Worm (Caenorhabditis elegans) whole organism, L4 larva: Measurements from ENCODE around the gene vrk-1.

Experiments used
- F10B5.3 ChIP-seq: sonication (generic microtip); optimal IDR thresholded peaks from 2 replicates; lab custom pipeline; 2016; ENCODE audit warnings: mild to moderate bottlenecking, missing genetic modification characterization, missing compliant biosample characterization
- R02D3.7 ChIP-seq: fragments of 150-350 bp; sonication (generic microtip); optimal IDR thresholded peaks from 3 replicates; lab custom pipeline; 2014; ENCODE audit warnings: missing biosample characterization, missing genetic modification characterization
- T26A8.4 ChIP-seq: fragments of 200-800 bp; sonication (Bioruptor generic); IDR thresholded peaks from 2 replicates; pipeline ENCODE4 v1.3.6; 2022; ENCODE audit warnings: missing genetic modification characterization, missing compliant biosample characterization
- Y48G9A.11 ChIP-seq: fragments of 200-800 bp; sonication (Bioruptor generic); IDR thresholded peaks from 2 replicates; pipeline ENCODE4 v1.3.6; 2022; ENCODE audit warnings: missing genetic modification reagents, missing genetic modification characterization, missing compliant biosample characterization
- ZK337.2 ChIP-seq: fragments of 200-800 bp; sonication (Bioruptor generic); IDR thresholded peaks from 2 replicates; pipeline ENCODE4 v1.3.6; 2022; ENCODE audit warnings: missing genetic modification reagents, missing genetic modification characterization, missing compliant biosample characterization
- aha-1 ChIP-seq: fragments of 150-350 bp; peaks from one replicate; lab custom pipeline; 2014; ENCODE audit warnings: missing biosample characterization, missing genetic modification characterization
- aly-2 ChIP-seq: sonication (generic microtip); optimal IDR thresholded peaks from 2 replicates; lab custom pipeline; 2018; ENCODE audit warnings: missing biosample characterization, missing genetic modification characterization
- attf-4 ChIP-seq: sonication (generic microtip); optimal IDR thresholded peaks from 3 replicates; lab custom pipeline; 2017; ENCODE audit warnings: missing biosample characterization, missing genetic modification characterization
- ces-1 ChIP-seq: fragments of 150-350 bp; sonication (generic microtip); optimal IDR thresholded peaks from 4 replicates; lab custom pipeline; 2014; ENCODE audit warnings: missing biosample characterization, missing genetic modification reagents, missing genetic modification characterization
- ctbp-1 ChIP-seq: fragments of 200-800 bp; sonication (Bioruptor generic); IDR thresholded peaks from 2 replicates; pipeline ENCODE4 v1.3.6; 2022; ENCODE audit warnings: missing genetic modification reagents, missing genetic modification characterization, missing compliant biosample characterization
- dmd-6 ChIP-seq: fragments of 200-800 bp; sonication (Bioruptor generic); IDR thresholded peaks from 2 replicates; pipeline ENCODE4 v1.3.6; 2022; ENCODE audit warnings: missing genetic modification reagents, missing genetic modification characterization, missing compliant biosample characterization
- dmd-9 ChIP-seq: fragments of 200-800 bp; sonication (Bioruptor generic); IDR thresholded peaks from 2 replicates; pipeline ENCODE4 v1.3.6; 2022; ENCODE audit warnings: missing genetic modification reagents, missing genetic modification characterization, missing compliant biosample characterization
- duxl-1 ChIP-seq: sonication (generic microtip); optimal IDR thresholded peaks from 2 replicates; lab custom pipeline; 2016; ENCODE audit warnings: mild to moderate bottlenecking, missing genetic modification characterization, moderate library complexity, missing compliant biosample characterization; ENCODE audit not compliant: poor library complexity
- dve-1 ChIP-seq: sonication (generic microtip); optimal IDR thresholded peaks from 2 replicates; lab custom pipeline; 2017; ENCODE audit warnings: antibody characterized with exemption, mild to moderate bottlenecking, missing genetic modification characterization, missing compliant biosample characterization; ENCODE audit not compliant: insufficient read depth
- egl-43 ChIP-seq: fragments of 200-800 bp; sonication (Bioruptor generic); IDR thresholded peaks from 2 replicates; pipeline ENCODE4 v1.3.6; 2022; ENCODE audit warnings: missing genetic modification reagents, missing genetic modification characterization, missing compliant biosample characterization
- fos-1 ChIP-seq: fragments of 150-350 bp; optimal IDR thresholded peaks from 2 replicates; lab custom pipeline; 2014; ENCODE audit warnings: missing biosample characterization, missing genetic modification characterization
- hlh-11 ChIP-seq: fragments of 200-800 bp; sonication (Bioruptor generic); optimal IDR thresholded peaks from 2 replicates; lab custom pipeline; 2018; ENCODE audit warnings: mild to moderate bottlenecking, missing genetic modification characterization, missing compliant biosample characterization
- hmg-1.1 ChIP-seq: fragments of 200-800 bp; sonication (Bioruptor generic); IDR thresholded peaks from 2 replicates; pipeline ENCODE4 v1.3.6; 2022; ENCODE audit warnings: missing genetic modification reagents, missing genetic modification characterization, missing compliant biosample characterization
- lin-1 ChIP-seq: fragments of 200-800 bp; sonication (Bioruptor generic); IDR thresholded peaks from 2 replicates; pipeline ENCODE4 v1.3.6; 2022; ENCODE audit warnings: missing genetic modification reagents, missing genetic modification characterization, missing compliant biosample characterization
- lin-38 ChIP-seq: fragments of 200-800 bp; sonication (Bioruptor generic); IDR thresholded peaks from 2 replicates; pipeline ENCODE4 v1.3.6; 2022; ENCODE audit warnings: missing genetic modification reagents, missing genetic modification characterization, missing compliant biosample characterization
- lin-39 ChIP-seq: fragments of 150-350 bp; optimal IDR thresholded peaks from 2 replicates; lab custom pipeline; 2014; ENCODE audit warnings: missing biosample characterization, missing genetic modification reagents, missing genetic modification characterization
- lir-3 ChIP-seq: sonication (generic microtip); optimal IDR thresholded peaks from 2 replicates; lab custom pipeline; 2016; ENCODE audit warnings: mild to moderate bottlenecking, missing genetic modification characterization, missing compliant biosample characterization
- madf-5 ChIP-seq, 2 experiments: fragments of 200-800 bp; sonication (Bioruptor generic); IDR thresholded peaks; 2 replicates each; pipeline ENCODE4 v1.3.6; 2022; ENCODE audit warnings: missing compliant biosample characterization in 2 of 2, missing genetic modification characterization in 2 of 2
- madf-9 ChIP-seq: fragments of 200-800 bp; sonication (Bioruptor generic); conservative IDR thresholded peaks from 2 replicates; pipeline ENCODE4 v1.3.6; 2022; ENCODE audit warnings: missing genetic modification reagents, missing genetic modification characterization, missing compliant biosample characterization
- mdt-29 ChIP-seq: fragments of 200-800 bp; sonication (Bioruptor generic); IDR thresholded peaks from 2 replicates; pipeline ENCODE4 v1.3.6; 2022; ENCODE audit warnings: missing genetic modification reagents, missing genetic modification characterization, missing compliant biosample characterization
- mep-1 ChIP-seq: fragments of 150-350 bp; sonication (generic microtip); optimal IDR thresholded peaks from 3 replicates; lab custom pipeline; 2014; ENCODE audit warnings: missing biosample characterization, missing genetic modification characterization
- mes-2 ChIP-seq: sonication (generic microtip); optimal IDR thresholded peaks from 2 replicates; lab custom pipeline; 2016; ENCODE audit warnings: missing genotype, mild to moderate bottlenecking, missing genetic modification characterization, missing compliant biosample characterization; ENCODE audit not compliant: poor library complexity, severe bottlenecking
- nhr-237 ChIP-seq: sonication (generic microtip); optimal IDR thresholded peaks from 2 replicates; lab custom pipeline; 2017; ENCODE audit warnings: missing biosample characterization, missing genetic modification characterization
- nhr-42 ChIP-seq: fragments of 200-800 bp; sonication (Bioruptor generic); IDR thresholded peaks from 2 replicates; pipeline ENCODE4 v1.3.6; 2022; ENCODE audit warnings: missing genetic modification characterization, missing compliant biosample characterization
- nhr-6 ChIP-seq: fragments of 150-350 bp; optimal IDR thresholded peaks from 2 replicates; lab custom pipeline; 2014; ENCODE audit warnings: missing biosample characterization, missing genetic modification characterization
- pha-4 ChIP-seq, 2 experiments: fragments of 150-350 bp in 1 of 2; fragments of 200-800 bp in 1 of 2; sonication (Bioruptor generic) in 1 of 2; IDR thresholded peaks in 1 of 2; optimal IDR thresholded peaks in 1 of 2; 2 replicates each; pipeline versions ENCODE4 v1.3.6 to Lab custom; 2014 to 2022; ENCODE audit warnings: missing genetic modification characterization in 2 of 2, missing genetic modification reagents in 2 of 2, missing biosample characterization in 1 of 2, missing compliant biosample characterization in 1 of 2
- php-3 ChIP-seq: fragments of 200-800 bp; sonication (Bioruptor generic); IDR thresholded peaks from 2 replicates; pipeline ENCODE4 v1.3.6; 2022; ENCODE audit warnings: missing genetic modification reagents, missing genetic modification characterization, missing compliant biosample characterization
- pqm-1 ChIP-seq: sonication (generic microtip); optimal IDR thresholded peaks from 2 replicates; lab custom pipeline; 2017; ENCODE audit warnings: missing biosample characterization, missing genetic modification characterization
- saeg-2 ChIP-seq: fragments of 200-800 bp; sonication (Bioruptor generic); IDR thresholded peaks from 2 replicates; pipeline ENCODE4 v1.3.6; 2022; ENCODE audit warnings: missing genetic modification reagents, missing genetic modification characterization, missing compliant biosample characterization
- skn-1 ChIP-seq: fragments of 150-350 bp; optimal IDR thresholded peaks from 2 replicates; lab custom pipeline; 2014; ENCODE audit warnings: missing biosample characterization, missing genetic modification characterization
- snpc-4 ChIP-seq: fragments of 150-350 bp; optimal IDR thresholded peaks from 2 replicates; lab custom pipeline; 2014; ENCODE audit warnings: missing biosample characterization, missing genetic modification characterization
- tra-1 ChIP-seq: fragments of 200-800 bp; sonication (Bioruptor generic); IDR thresholded peaks from 2 replicates; pipeline ENCODE4 v1.3.6; 2022; ENCODE audit warnings: missing genetic modification reagents, missing genetic modification characterization, missing compliant biosample characterization
- unc-62 ChIP-seq, 3 experiments: fragments of 150-350 bp in 1 of 3; sonication (generic microtip); optimal IDR thresholded peaks in 2 of 3; peaks in 1 of 3; 1 replicate in 1 of 3; 2 replicates in 2 of 3; lab custom pipeline; 2014 to 2017; ENCODE audit warnings: missing biosample characterization in 3 of 3, missing genetic modification characterization in 3 of 3, missing genetic modification reagents in 3 of 3, missing genotype in 1 of 3
- vab-7 ChIP-seq: fragments of 200-800 bp; sonication (Bioruptor generic); IDR thresholded peaks from 2 replicates; pipeline ENCODE4 v1.3.6; 2022; ENCODE audit warnings: missing genetic modification reagents, missing genetic modification characterization, missing compliant biosample characterization
- zag-1 ChIP-seq: fragments of 150-350 bp; optimal IDR thresholded peaks from 2 replicates; lab custom pipeline; 2014; ENCODE audit warnings: missing biosample characterization, missing genetic modification characterization
- zfp-2 ChIP-seq: sonication (generic microtip); optimal IDR thresholded peaks from 2 replicates; lab custom pipeline; 2016; ENCODE audit warnings: mild to moderate bottlenecking, missing genetic modification characterization, missing compliant biosample characterization
- zfp-3 ChIP-seq: fragments of 200-800 bp; sonication (Bioruptor generic); conservative IDR thresholded peaks from 2 replicates; pipeline ENCODE4 v1.3.6; 2022; ENCODE audit warnings: missing genetic modification reagents, missing genetic modification characterization, missing compliant biosample characterization

Gene vrk-1

DNA sequence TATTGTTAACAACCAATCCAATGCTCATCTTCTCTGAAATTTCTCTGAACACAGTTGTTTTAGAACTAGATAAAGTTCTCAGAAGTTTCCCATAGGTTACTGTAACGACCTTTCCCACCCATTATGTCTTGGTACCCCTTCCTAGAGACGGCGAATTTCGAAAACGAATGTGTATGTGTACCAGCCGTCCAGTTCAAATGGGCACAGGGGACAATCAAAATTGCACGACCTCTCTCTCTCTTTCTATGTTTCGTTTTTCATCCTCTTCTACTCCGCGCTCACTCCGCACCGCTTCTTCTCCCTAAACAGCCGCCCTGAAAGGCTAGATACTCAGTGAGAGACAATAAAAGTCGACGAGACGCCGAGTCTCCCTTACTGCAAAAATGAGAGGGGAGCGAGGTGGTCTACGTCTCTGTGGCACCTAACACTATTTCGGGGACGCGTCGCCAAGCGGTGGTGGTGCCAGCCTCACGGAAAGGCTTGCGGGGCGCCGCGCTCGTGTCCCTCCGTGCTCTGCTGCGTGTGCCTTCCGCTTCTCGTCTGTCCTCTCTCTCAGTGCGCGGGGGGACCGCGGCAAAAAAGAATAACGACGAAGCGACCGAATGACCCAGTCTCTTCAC is 20.2 kb upstream of the vrk-1 start (continued):
- TF ChIP-seq lin-1 (GFP tag; lab: Robert Waterston, UW): peak; percentile 68; the same call in 1 of the 2 replicates
- TF ChIP-seq madf-9 (GFP tag; lab: Robert Waterston, UW): peak; percentile 98
- no peak for TF ChIP-seq madf-5 (GFP tag; IDR thresholded peaks at IDR 0.05; lab: Robert Waterston, UW)
- no peak for TF ChIP-seq nhr-42
- TF ChIP-seq, all 104 proteins: peak for 33

DNA sequence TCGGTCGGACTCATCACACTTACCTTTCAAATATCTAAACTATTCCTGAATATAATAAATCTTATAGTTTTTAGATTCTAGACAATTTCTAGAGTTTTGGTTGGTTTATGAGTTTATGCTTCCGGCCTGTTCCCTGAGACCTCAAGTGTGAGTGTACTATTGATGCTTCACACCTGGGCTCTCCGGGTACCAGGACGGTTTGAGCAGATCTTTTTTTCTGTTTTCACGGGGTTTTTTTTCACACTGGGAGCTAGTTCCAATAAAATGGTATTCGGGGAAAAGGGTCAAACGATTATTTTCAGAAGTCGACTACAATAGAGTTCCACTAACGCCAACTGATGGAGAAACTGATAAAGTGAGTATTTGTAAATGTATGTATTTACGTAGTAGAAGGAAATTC is 19.6 kb upstream of the vrk-1 start:
- TF ChIP-seq attf-4: no peak
- TF ChIP-seq aha-1 (tag; lab: Kevin White, UChicago): peak; percentile 96

DNA sequence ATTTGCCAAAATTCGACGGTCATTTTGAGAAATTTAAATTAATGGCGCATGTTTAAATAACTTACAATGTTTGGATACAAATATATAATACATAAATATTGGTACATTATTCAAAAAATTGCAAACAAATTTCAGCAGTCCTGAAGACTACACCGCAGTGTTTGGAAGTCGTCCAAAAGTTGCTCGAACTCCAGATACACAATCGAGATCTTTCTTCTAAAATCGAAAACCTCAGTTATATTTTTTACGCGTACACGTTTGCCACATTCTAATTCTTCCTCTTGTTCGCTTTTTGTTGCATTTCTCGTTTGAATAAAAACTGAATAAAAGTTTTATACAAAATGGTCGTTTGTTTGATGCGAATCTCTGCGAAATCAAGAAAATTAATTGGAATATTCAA is 17.5 kb upstream of the vrk-1 start, which contains the start of gene tsp-18:
TSS of gene tsp-18 (plus strand) at position 301 of the 400 bp plus-strand sequence.
- TF ChIP-seq vab-7 (GFP tag; lab: Robert Waterston, UW) (no peak), mep-1 (tag; lab: Kevin White, UChicago) (no peak), aha-1 (tag; lab: Kevin White, UChicago) (peak; percentile 64), tra-1 (GFP tag; lab: Robert Waterston, UW) (no peak), aly-2 (no peak), ces-1 (GFP tag; lab: Kevin White, UChicago) (no peak), zfp-3 (GFP tag; lab: Robert Waterston, UW) (no peak), lir-3 (no peak)

DNA sequence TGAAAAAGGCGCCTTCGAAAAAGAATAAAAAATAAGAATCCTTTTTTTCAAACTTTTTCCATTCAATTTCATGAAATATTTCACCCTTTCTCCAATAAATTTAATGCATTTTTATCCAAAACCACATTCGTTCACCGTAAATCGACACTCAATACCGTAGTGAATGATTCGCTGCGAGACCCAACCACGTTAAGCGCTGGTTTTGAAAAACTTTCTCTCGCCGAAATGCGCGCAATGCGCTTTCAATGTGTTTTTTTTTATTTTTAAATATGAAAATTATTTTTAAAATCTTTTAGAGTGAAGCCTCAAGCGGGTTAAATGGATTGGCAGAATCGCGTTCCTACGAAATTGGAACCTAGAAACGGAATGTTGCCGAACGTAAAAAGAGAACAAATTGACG is 15.5 kb upstream of the vrk-1 start, which contains the start of gene F59G1.8:
TSS of gene F59G1.8 (plus strand) at position 293 of the 400 bp plus-strand sequence.
- TF ChIP-seq R02D3.7 (tag; lab: Kevin White, UChicago): peak; percentile 49
- no peak for TF ChIP-seq hmg-1.1 (GFP tag; lab: Robert Waterston, UW)

DNA sequence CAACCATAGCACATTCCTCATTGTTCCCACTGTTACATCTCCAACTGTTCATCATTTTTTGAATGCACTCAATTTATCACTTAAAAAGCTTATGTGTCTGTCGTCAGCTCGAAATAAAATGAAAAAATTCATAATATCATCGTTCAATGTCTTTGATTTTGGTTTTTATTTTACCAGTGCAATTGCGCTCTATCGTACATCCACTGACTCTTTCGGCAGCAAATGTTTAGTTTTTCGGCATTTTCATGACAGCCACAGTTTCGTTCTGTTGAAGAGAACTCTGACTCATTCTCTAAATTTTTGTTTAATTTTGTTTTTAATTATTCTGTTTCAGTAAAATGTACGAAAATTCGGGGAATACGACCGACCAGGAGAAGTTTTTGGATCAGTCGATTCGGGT is 14.3 kb upstream of the vrk-1 start, which contains the start of gene vps-35:
TSS of gene vps-35 (plus strand) at position 335 of the 400 bp plus-strand sequence.
- no peak for TF ChIP-seq Y48G9A.11 (GFP tag; lab: Robert Waterston, UW)
- TF ChIP-seq dmd-9 (GFP tag; lab: Robert Waterston, UW): no peak
- no peak for TF ChIP-seq egl-43
- TF ChIP-seq F10B5.3: no peak
- TF ChIP-seq zag-1 (tag; lab: Kevin White, UChicago): no peak
- TF ChIP-seq duxl-1 (tag; lab: Kevin White, UChicago): no peak
- TF ChIP-seq saeg-2 (GFP tag; lab: Robert Waterston, UW): no peak
- TF ChIP-seq attf-4: no peak
- TF ChIP-seq lin-39 (tag; lab: Kevin White, UChicago): no peak
- TF ChIP-seq mdt-29 (GFP tag; lab: Robert Waterston, UW): no peak
- no peak for TF ChIP-seq T26A8.4
- no peak for TF ChIP-seq nhr-237 (tag; lab: Kevin White, UChicago)
- peak; percentile 13; the same call in 1 of the 2 replicates for TF ChIP-seq dmd-6 (GFP tag; lab: Robert Waterston, UW)
- TF ChIP-seq php-3: no peak
- no peak for TF ChIP-seq fos-1
- TF ChIP-seq snpc-4 (tag; lab: Kevin White, UChicago): no peak
- TF ChIP-seq unc-62 (GFP tag; optimal IDR thresholded peaks at IDR 0.05 in 1 of 2; lab: Kevin White, UChicago): peak in 1 of 2 experiments; percentile 52
- no peak for TF ChIP-seq unc-62 (tag; optimal IDR thresholded peaks at IDR 0.05; lab: Kevin White, UChicago)
- TF ChIP-seq zfp-2 (tag; lab: Kevin White, UChicago): no peak
- peak; percentile 46 for TF ChIP-seq mes-2 (tag; lab: Kevin White, UChicago)
- peak; percentile 30 for TF ChIP-seq dve-1 (tag; lab: Kevin White, UChicago)
- no peak for TF ChIP-seq vab-7 (GFP tag; lab: Robert Waterston, UW)
- no peak for TF ChIP-seq R02D3.7 (tag; lab: Kevin White, UChicago)
- peak; percentile 10 for TF ChIP-seq hlh-11 (tag; lab: Kevin White, UChicago)
- no peak for TF ChIP-seq ZK337.2 (GFP tag; lab: Robert Waterston, UW)
- TF ChIP-seq nhr-6 (tag; lab: Kevin White, UChicago): peak; percentile 56
- TF ChIP-seq ctbp-1 (GFP tag; lab: Robert Waterston, UW): no peak
- peak; percentile 90 for TF ChIP-seq lin-38 (GFP tag; lab: Robert Waterston, UW)
- peak; percentile 58 for TF ChIP-seq pqm-1 (tag; lab: Kevin White, UChicago)
- TF ChIP-seq pha-4 (GFP tag; IDR thresholded peaks at IDR 0.05; lab: Robert Waterston, UW): no peak
- TF ChIP-seq pha-4 (tag; optimal IDR thresholded peaks at IDR 0.05; lab: Kevin White, UChicago): peak; percentile 22
- TF ChIP-seq skn-1 (tag; lab: Kevin White, UChicago): no peak
